Fruit fly (Drosophila melanogaster) whole organism, embryonic: ENCODE measurements around the gene CG31109.

ENCODE experiments used
- Antp ChIP-seq: fragments of 200-800 bp; sonication (Bioruptor generic); optimal IDR thresholded peaks from 3 replicates; lab custom pipeline; 2016; ENCODE audit warnings: missing biosample characterization, missing genetic modification characterization
- Atf6 ChIP-seq: fragments of 200-800 bp; sonication (Bioruptor generic); IDR thresholded peaks from 2 replicates; pipeline ENCODE4 v1.3.6; 2022; ENCODE audit warnings: missing biosample characterization, missing genetic modification characterization
- B-H2 ChIP-seq: fragments of 200-800 bp; sonication (Bioruptor generic); optimal IDR thresholded peaks from 2 replicates; lab custom pipeline; 2018; ENCODE audit warnings: missing biosample characterization, mild to moderate bottlenecking, missing genetic modification characterization
- Bgb ChIP-seq: fragments of 200-800 bp; sonication (Bioruptor generic); IDR thresholded peaks from 2 replicates; pipeline ENCODE4 v1.3.6; 2022; ENCODE audit warnings: missing biosample characterization, missing genetic modification characterization; ENCODE audit not compliant: partially characterized antibody
- CG10267 ChIP-seq: fragments of 200-800 bp; sonication (Bioruptor generic); optimal IDR thresholded peaks from 2 replicates; lab custom pipeline; 2018; ENCODE audit warnings: missing biosample characterization, mild to moderate bottlenecking, missing genetic modification characterization, moderate library complexity
- CG10543 ChIP-seq: fragments of 200-800 bp; sonication (Bioruptor generic); optimal IDR thresholded peaks from 3 replicates; lab custom pipeline; 2017; ENCODE audit warnings: missing biosample characterization, mild to moderate bottlenecking, missing genetic modification characterization, moderate library complexity
- CG11085 ChIP-seq: fragments of 200-800 bp; sonication (Bioruptor generic); IDR thresholded peaks from 2 replicates; pipeline ENCODE4 v1.3.6; 2022; ENCODE audit warnings: missing biosample characterization, missing genetic modification characterization
- CG11695 ChIP-seq: fragments of 200-800 bp; sonication (Bioruptor generic); IDR thresholded peaks from 3 replicates; pipeline ENCODE4 v1.3.6; 2022; ENCODE audit warnings: missing biosample characterization, missing genetic modification characterization
- CG12155 ChIP-seq: fragments of 200-800 bp; sonication (Bioruptor generic); optimal IDR thresholded peaks from 3 replicates; lab custom pipeline; 2016; ENCODE audit warnings: missing biosample characterization, missing genetic modification characterization
- CG13123 ChIP-seq: fragments of 200-800 bp; sonication (Bioruptor generic); optimal IDR thresholded peaks from 2 replicates; lab custom pipeline; 2016; ENCODE audit warnings: missing biosample characterization, missing genetic modification characterization
- CG13624 ChIP-seq: fragments of 200-800 bp; sonication (Bioruptor generic); optimal IDR thresholded peaks from 2 replicates; lab custom pipeline; 2016; ENCODE audit warnings: missing biosample characterization, missing genetic modification characterization
- CG14014 ChIP-seq: fragments of 200-800 bp; sonication (Bioruptor generic); IDR thresholded peaks from 2 replicates; pipeline ENCODE4 v1.3.6; 2022; ENCODE audit warnings: missing biosample characterization, missing genetic modification characterization
- CG17186 ChIP-seq: fragments of 200-800 bp; sonication (Bioruptor generic); optimal IDR thresholded peaks from 3 replicates; lab custom pipeline; 2017; ENCODE audit warnings: missing biosample characterization, missing genetic modification reagents, missing genetic modification characterization
- CG17328 ChIP-seq: fragments of 200-800 bp; sonication (Bioruptor generic); IDR thresholded peaks from 2 replicates; pipeline ENCODE4 v1.3.6; 2022; ENCODE audit warnings: missing biosample characterization, missing genetic modification characterization
- CG17829 ChIP-seq: fragments of 200-800 bp; optimal IDR thresholded peaks from 2 replicates; lab custom pipeline; 2019; ENCODE audit warnings: missing biosample characterization, mild to moderate bottlenecking, missing genetic modification characterization, moderate library complexity
- CG18262 ChIP-seq: fragments of 200-800 bp; optimal IDR thresholded peaks from 3 replicates; lab custom pipeline; 2019; ENCODE audit warnings: missing biosample characterization, mild to moderate bottlenecking, missing genetic modification characterization, moderate library complexity
- CG2129 ChIP-seq: fragments of 200-800 bp; sonication (Bioruptor generic); IDR thresholded peaks from 2 replicates; pipeline ENCODE4 v1.3.6; 2022; ENCODE audit warnings: missing biosample characterization, missing genetic modification characterization; ENCODE audit not compliant: partially characterized antibody
- CG2678 ChIP-seq: fragments of 200-800 bp; sonication (Bioruptor generic); optimal IDR thresholded peaks from 3 replicates; lab custom pipeline; 2019; ENCODE audit warnings: missing biosample characterization, mild to moderate bottlenecking, missing genetic modification characterization, moderate library complexity
- CG30403 ChIP-seq: fragments of 200-800 bp; sonication (Bioruptor generic); optimal IDR thresholded peaks from 3 replicates; lab custom pipeline; 2016; ENCODE audit warnings: missing biosample characterization, missing genetic modification characterization
- CG3065 ChIP-seq: fragments of 200-800 bp; sonication (Bioruptor generic); optimal IDR thresholded peaks from 2 replicates; lab custom pipeline; 2016; ENCODE audit warnings: missing biosample characterization, missing genetic modification characterization
- CG3281 ChIP-seq: fragments of 200-800 bp; sonication (Bioruptor generic); optimal IDR thresholded peaks from 3 replicates; lab custom pipeline; 2017; ENCODE audit warnings: missing biosample characterization, mild to moderate bottlenecking, missing genetic modification characterization
- CG3407 ChIP-seq: fragments of 200-800 bp; sonication (Bioruptor generic); optimal IDR thresholded peaks from 2 replicates; lab custom pipeline; 2018; ENCODE audit warnings: missing biosample characterization, mild to moderate bottlenecking, missing genetic modification characterization
- CG34224 ChIP-seq: fragments of 200-800 bp; sonication (Bioruptor generic); IDR thresholded peaks from 3 replicates; pipeline ENCODE4 v1.3.6; 2022; ENCODE audit warnings: missing biosample characterization, missing genetic modification characterization; ENCODE audit not compliant: partially characterized antibody
- CG34376 ChIP-seq: fragments of 200-800 bp; sonication (Bioruptor generic); optimal IDR thresholded peaks from 2 replicates; lab custom pipeline; 2018; ENCODE audit warnings: missing biosample characterization, mild to moderate bottlenecking, missing genetic modification characterization
- CG3847 ChIP-seq: fragments of 200-800 bp; sonication (Bioruptor generic); IDR thresholded peaks from 2 replicates; pipeline ENCODE4 v1.3.6; 2022; ENCODE audit warnings: missing biosample characterization, missing genetic modification characterization
- CG3995 ChIP-seq: fragments of 200-800 bp; sonication (Bioruptor generic); optimal IDR thresholded peaks from 3 replicates; lab custom pipeline; 2016; ENCODE audit warnings: missing biosample characterization, missing genetic modification characterization
- CG4328 ChIP-seq: fragments of 200-800 bp; sonication (Bioruptor generic); optimal IDR thresholded peaks from 3 replicates; lab custom pipeline; 2017; ENCODE audit warnings: missing biosample characterization, missing genetic modification reagents, missing genetic modification characterization
- CG7963 ChIP-seq: fragments of 200-800 bp; sonication (Bioruptor generic); IDR thresholded peaks from 3 replicates; pipeline ENCODE4 v1.3.6; 2022; ENCODE audit warnings: missing biosample characterization, missing genetic modification characterization; ENCODE audit not compliant: partially characterized antibody
- CG8089 ChIP-seq: fragments of 200-800 bp; sonication (Bioruptor generic); optimal IDR thresholded peaks from 3 replicates; lab custom pipeline; 2016; ENCODE audit warnings: missing biosample characterization, missing genetic modification characterization
- CG8388 ChIP-seq: fragments of 200-800 bp; sonication (Bioruptor generic); optimal IDR thresholded peaks from 2 replicates; lab custom pipeline; 2019; ENCODE audit warnings: missing biosample characterization, mild to moderate bottlenecking, missing genetic modification characterization, moderate library complexity
- CG9817 ChIP-seq: fragments of 200-800 bp; sonication (Bioruptor generic); optimal IDR thresholded peaks from 2 replicates; lab custom pipeline; 2018; ENCODE audit warnings: missing biosample characterization, mild to moderate bottlenecking, missing genetic modification characterization, moderate library complexity
- CrebB ChIP-seq: fragments of 200-800 bp; sonication (Bioruptor generic); optimal IDR thresholded peaks from 3 replicates; lab custom pipeline; 2018; ENCODE audit warnings: missing biosample characterization, mild to moderate bottlenecking, missing genetic modification characterization
- Dbx ChIP-seq: fragments of 200-800 bp; sonication (Bioruptor generic); IDR thresholded peaks from 3 replicates; pipeline ENCODE4 v1.3.6; 2022; ENCODE audit warnings: missing biosample characterization, missing genetic modification characterization
- Dip2 ChIP-seq: fragments of 200-800 bp; sonication (Bioruptor generic); IDR thresholded peaks from 2 replicates; pipeline ENCODE4 v1.3.6; 2022; ENCODE audit warnings: missing biosample characterization, missing genetic modification characterization
- MESR4 ChIP-seq: fragments of 200-800 bp; sonication (Bioruptor generic); optimal IDR thresholded peaks from 2 replicates; lab custom pipeline; 2018; ENCODE audit warnings: missing biosample characterization, mild to moderate bottlenecking, missing genetic modification characterization, moderate library complexity
- Meics ChIP-seq: fragments of 200-800 bp; sonication (Bioruptor generic); optimal IDR thresholded peaks from 2 replicates; lab custom pipeline; 2017; ENCODE audit warnings: missing biosample characterization, mild to moderate bottlenecking, missing genetic modification characterization
- NfI ChIP-seq: fragments of 200-800 bp; sonication (Bioruptor generic); optimal IDR thresholded peaks from 3 replicates; lab custom pipeline; 2018; ENCODE audit warnings: missing biosample characterization, mild to moderate bottlenecking, missing genetic modification characterization, moderate library complexity
- Sry-δ ChIP-seq: fragments of 200-800 bp; sonication (Bioruptor generic); optimal IDR thresholded peaks from 2 replicates; lab custom pipeline; 2016; ENCODE audit warnings: missing biosample characterization, missing genetic modification characterization
- cwo ChIP-seq: fragments of 200-800 bp; sonication (Bioruptor generic); optimal IDR thresholded peaks from 3 replicates; lab custom pipeline; 2017; ENCODE audit warnings: missing biosample characterization, missing genetic modification characterization, mild to moderate bottlenecking, moderate library complexity, missing genetic modification reagents
- ems ChIP-seq: fragments of 200-800 bp; sonication (Bioruptor generic); optimal IDR thresholded peaks from 3 replicates; lab custom pipeline; 2016; ENCODE audit warnings: missing biosample characterization, missing genetic modification characterization
- gcm ChIP-seq: fragments of 200-800 bp; sonication (Bioruptor generic); optimal IDR thresholded peaks from 2 replicates; lab custom pipeline; 2019; ENCODE audit warnings: missing biosample characterization, mild to moderate bottlenecking, missing genetic modification characterization, moderate library complexity
- gfzf ChIP-seq: fragments of 200-800 bp; sonication (Bioruptor generic); optimal IDR thresholded peaks from 2 replicates; lab custom pipeline; 2016; ENCODE audit warnings: missing biosample characterization, mild to moderate bottlenecking, missing genetic modification characterization, moderate library complexity
- inv ChIP-seq: fragments of 200-800 bp; sonication (Bioruptor generic); IDR thresholded peaks from 2 replicates; pipeline ENCODE4 v1.3.6; 2022; ENCODE audit warnings: missing biosample characterization, missing genetic modification characterization; ENCODE audit not compliant: partially characterized antibody
- lola ChIP-seq, 3 experiments: fragments of >200 bp in 2 of 3; fragments of 200-800 bp in 1 of 3; sonication (Bioruptor generic) in 1 of 3; optimal IDR thresholded peaks; 2 replicates each; lab custom pipeline; 2017 to 2019; ENCODE audit warnings: missing biosample characterization in 3 of 3, missing genetic modification characterization in 3 of 3, mild to moderate bottlenecking in 1 of 3, moderate library complexity in 1 of 3
- pb ChIP-seq: fragments of 200-800 bp; sonication (Bioruptor generic); optimal IDR thresholded peaks from 3 replicates; lab custom pipeline; 2016; ENCODE audit warnings: missing biosample characterization, missing genetic modification characterization
- peb ChIP-seq: fragments of 200-800 bp; sonication (Bioruptor generic); IDR thresholded peaks from 2 replicates; pipeline ENCODE4 v1.3.6; 2022; ENCODE audit warnings: missing biosample characterization, missing genetic modification characterization
- sc ChIP-seq, 3 experiments: fragments of >200 bp in 2 of 3; fragments of 200-800 bp in 1 of 3; sonication (Bioruptor generic) in 1 of 3; optimal IDR thresholded peaks; 2 replicates in 2 of 3; 3 replicates in 1 of 3; lab custom pipeline; 2017; ENCODE audit warnings: mild to moderate bottlenecking in 1 of 3, missing biosample characterization in 1 of 3, missing genetic modification characterization in 1 of 3, missing genetic modification reagents in 1 of 3
- sd ChIP-seq: fragments of 200-800 bp; sonication (Bioruptor generic); optimal IDR thresholded peaks from 3 replicates; lab custom pipeline; 2018; ENCODE audit warnings: missing biosample characterization, mild to moderate bottlenecking, missing genetic modification characterization, moderate library complexity

The CG31109 gene

dm6 chr3R:25054451-25055188 lies at the start of gene CG31109 (continued):
- no peak for TF ChIP-seq gcm
- no peak for TF ChIP-seq CG3281
- TF ChIP-seq CG4328 (GFP tag; lab: Kevin White, UChicago): peak; percentile 11
- peak; percentile 26 for TF ChIP-seq sd (tag; lab: Kevin White, UChicago)
- peak; percentile 18 for TF ChIP-seq CG30403 (GFP tag; lab: Kevin White, UChicago)
- no peak for TF ChIP-seq CG12155
- TF ChIP-seq peb (GFP tag; lab: Robert Waterston, UW): no peak
- TF ChIP-seq CG7963 (GFP tag; lab: Robert Waterston, UW): no peak
- TF ChIP-seq sc (optimal IDR thresholded peaks at IDR 0.05; lab: Kevin White, UChicago): no peak
- no peak for TF ChIP-seq sc (GFP tag; optimal IDR thresholded peaks at IDR 0.05; lab: Kevin White, UChicago)
- no peak for TF ChIP-seq inv (GFP tag; lab: Robert Waterston, UW)
- peak; percentile 60 for TF ChIP-seq B-H2 (GFP tag; lab: Kevin White, UChicago)
- no peak for TF ChIP-seq CG11085
- TF ChIP-seq Dbx (GFP tag; lab: Robert Waterston, UW): 0 out of 3 replicates have a peak, but pooled peaks have one; percentile 42
- TF ChIP-seq CG3407 (GFP tag; lab: Kevin White, UChicago): no peak
- no peak for TF ChIP-seq Atf6 (GFP tag; lab: Robert Waterston, UW)
- no peak for TF ChIP-seq CG8089 (GFP tag; lab: Kevin White, UChicago)
- no peak for TF ChIP-seq CG3065 (GFP tag; lab: Kevin White, UChicago)
- TF ChIP-seq ems (GFP tag; lab: Kevin White, UChicago): no peak
- TF ChIP-seq CG14014: peak; percentile 37; the same call in 1 of the 2 replicates
- TF ChIP-seq cwo: no peak
- peak; percentile 26 for TF ChIP-seq CG10543 (GFP tag; lab: Kevin White, UChicago)
- TF ChIP-seq CG17328: no peak
- TF ChIP-seq CG34224 (GFP tag; lab: Robert Waterston, UW): peak; percentile 49
- TF ChIP-seq CG17186 (GFP tag; lab: Kevin White, UChicago): no peak
- TF ChIP-seq NfI (GFP tag; lab: Kevin White, UChicago): no peak
- peak in 1 of 3 experiments; percentile 5 for TF ChIP-seq lola (GFP tag; optimal IDR thresholded peaks at IDR 0.05; lab: Kevin White, UChicago)
- TF ChIP-seq MESR4 (GFP tag; lab: Kevin White, UChicago): peak; percentile 79
- peak; percentile 33 for TF ChIP-seq CG18262 (tag; lab: Kevin White, UChicago)
- TF ChIP-seq CG9817: peak; percentile 6
- TF ChIP-seq CG2678: peak; percentile 24
- peak; percentile 59 for TF ChIP-seq Bgb (GFP tag; lab: Robert Waterston, UW)
- no peak for TF ChIP-seq Antp
- peak; percentile 28 for TF ChIP-seq CG34376 (GFP tag; lab: Kevin White, UChicago)
- TF ChIP-seq CG17829 (tag; lab: Kevin White, UChicago): peak; percentile 31
- no peak for TF ChIP-seq Dip2 (GFP tag; lab: Robert Waterston, UW)
- TF ChIP-seq pb: no peak
- peak; percentile 69 for TF ChIP-seq Sry-δ (GFP tag; lab: Kevin White, UChicago)
- TF ChIP-seq CG3847 (GFP tag; lab: Robert Waterston, UW): peak; percentile 37; the same call in 1 of the 2 replicates
- TF ChIP-seq CG13123 (GFP tag; lab: Kevin White, UChicago): no peak
- TF ChIP-seq CG8388 (GFP tag; lab: Kevin White, UChicago): peak; percentile 5
- peak; percentile 50 for TF ChIP-seq CG10267 (tag; lab: Kevin White, UChicago)
- no peak for TF ChIP-seq CrebB (tag; lab: Kevin White, UChicago)
- peak; percentile 36 for TF ChIP-seq gfzf (GFP tag; lab: Kevin White, UChicago)
- TF ChIP-seq CG3995 (GFP tag; lab: Kevin White, UChicago): no peak
- TF ChIP-seq CG2129 (GFP tag; lab: Robert Waterston, UW): 0 out of 2 replicates have a peak, but pooled peaks have one; percentile 17
- no peak for TF ChIP-seq CG11695
- TF ChIP-seq CG13624 (GFP tag; lab: Kevin White, UChicago): peak; percentile 42
- peak; percentile 20 for TF ChIP-seq Meics (GFP tag; lab: Kevin White, UChicago)
